2 worm cellular contexts compared by ENCODE assay signal in genomic region chrII:2150485-2150985, ce11.
TF ChIP-seq lines count a peak whose summit lies in the region.

Gene C40A11.7, minus strand, starts transcription at chrII:2150585.
Gene C40A11.8, minus strand, starts transcription at chrII:2150935.

TF ChIP-seq in whole organism, L4 larva, 104 proteins besides CTCF, POLR2A, EP300 and RAD21:
- TF ChIP-seq aha-1 (tag; lab: Kevin White, UChicago) (peak; percentile 42), zfp-3 (GFP tag; conservative IDR thresholded peaks at IDR 0.05; lab: Robert Waterston, UW) (no peak), lin-39 (tag; optimal IDR thresholded peaks at IDR 0.05; lab: Kevin White, UChicago) (no peak)

TF ChIP-seq in whole organism, mixed stage, embryonic, 35 proteins besides CTCF, POLR2A, EP300 and RAD21:
- TF ChIP-seq flh-1 (GFP tag; optimal IDR thresholded peaks at IDR 0.05; lab: Kevin White, UChicago) (no peak), unc-62 (GFP tag; optimal IDR thresholded peaks at IDR 0.05; lab: Kevin White, UChicago) (no peak), M03D4.4 (tag; optimal IDR thresholded peaks at IDR 0.05; lab: Kevin White, UChicago) (no peak), nhr-2 (tag; optimal IDR thresholded peaks at IDR 0.05; lab: Kevin White, UChicago) (no peak), zip-8 (tag; optimal IDR thresholded peaks at IDR 0.05; lab: Kevin White, UChicago) (no peak), elt-1 (tag; optimal IDR thresholded peaks at IDR 0.05; lab: Kevin White, UChicago; ENCODE audit: borderline replicate concordance, insufficient read depth) (peak; percentile 74)
